Worm (Caenorhabditis elegans): ENCODE measurements around the gene scav-4.

DNA sequence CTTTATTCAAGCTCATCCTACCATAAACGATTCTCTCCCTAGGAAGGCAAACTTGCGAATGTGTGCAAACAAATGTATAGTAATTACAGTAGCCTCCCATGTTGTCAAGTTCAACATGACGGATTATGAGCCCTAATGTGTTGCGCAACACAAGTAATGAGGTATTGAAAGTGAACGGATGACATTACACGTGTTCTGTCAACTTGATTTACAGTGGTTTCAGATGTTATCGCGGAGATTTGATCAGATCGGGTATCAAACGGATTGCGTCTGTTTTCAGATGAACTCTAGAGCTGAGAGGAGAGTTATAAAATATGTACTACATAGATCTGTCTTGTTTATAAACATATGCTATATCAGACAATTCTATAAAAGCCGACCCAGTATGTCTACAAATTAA lies 20.7 kb downstream of the scav-4 start:
- no peak for TF ChIP-seq B0261.1 (tag; optimal IDR thresholded peaks at IDR 0.05)
- TF ChIP-seq F37B4.10 (GFP tag; IDR thresholded peaks at IDR 0.05) = no peak
- TF ChIP-seq mel-28 (tag; optimal IDR thresholded peaks at IDR 0.05; ENCODE audit: borderline replicate concordance) = no peak
- no peak for TF ChIP-seq lin-35 (GFP tag; optimal IDR thresholded peaks at IDR 0.05)
- TF ChIP-seq nfya-1 (tag; optimal IDR thresholded peaks at IDR 0.05; ENCODE audit: borderline replicate concordance, insufficient read depth) = no peak
- no peak for TF ChIP-seq cebp-2 (GFP tag; IDR thresholded peaks at IDR 0.05)
- no peak for TF ChIP-seq let-526 (GFP tag; IDR thresholded peaks at IDR 0.05)
- no peak for TF ChIP-seq ztf-26 (tag; optimal IDR thresholded peaks at IDR 0.05)
- no peak for TF ChIP-seq aptf-3 (GFP tag; IDR thresholded peaks at IDR 0.05)
- TF ChIP-seq unc-62 (GFP tag; optimal IDR thresholded peaks at IDR 0.05) = no peak

All from whole organism, young adult.